Worm (Caenorhabditis elegans): ENCODE measurements around the gene F30H5.5.

DNA sequence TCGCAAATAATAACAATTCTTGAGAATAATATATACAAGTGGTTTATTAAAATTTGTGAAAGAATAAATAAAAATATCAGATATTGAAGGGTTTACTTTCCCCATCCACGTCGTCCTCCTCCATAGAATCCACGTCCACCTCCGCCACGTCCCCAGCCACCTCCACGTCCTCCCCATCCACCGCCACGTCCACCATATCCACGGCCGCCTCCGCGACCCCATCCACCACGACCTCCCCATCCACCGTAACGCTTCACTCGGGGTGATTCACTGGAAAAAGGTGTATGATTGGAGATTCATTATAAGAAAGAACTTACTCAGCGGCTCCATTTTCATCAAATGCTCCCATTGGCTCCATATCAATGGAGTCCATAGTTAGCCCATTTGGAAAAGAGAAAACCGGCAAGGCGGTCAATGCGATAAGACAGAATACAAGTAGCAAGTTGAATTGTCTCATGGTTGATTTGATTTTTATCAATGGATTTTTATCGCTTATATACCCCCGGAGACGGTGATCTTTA is 2.4 kb upstream of the F30H5.5 start, which contains the start of gene nlp-32:
- no peak for TF ChIP-seq nhr-237 (tag; optimal IDR thresholded peaks at IDR 0.05)
- no peak for TF ChIP-seq bed-3 (GFP tag; optimal IDR thresholded peaks at IDR 0.05)
